Worm (Caenorhabditis elegans) whole organism, early embryonic: Measurements from ENCODE around the gene fbxa-176.

ENCODE experiments used
- ets-7 ChIP-seq: sonication (generic microtip); optimal IDR thresholded peaks from 2 replicates; lab custom pipeline; 2016; ENCODE audit warnings: missing genotype, missing genetic modification characterization, missing compliant biosample characterization
- pes-1 ChIP-seq: fragments of 200-800 bp; sonication (Bioruptor generic); IDR thresholded peaks from 2 replicates; pipeline ENCODE4 v1.3.6; 2022; ENCODE audit warnings: missing genetic modification reagents, missing genetic modification characterization, missing compliant biosample characterization

ce11 chrV:17532686-17533085 lies 16.8 kb upstream of the fbxa-176 start, which contains the start of gene C18D4.3:
- no peak for TF ChIP-seq ets-7 (tag; lab: Kevin White, UChicago)
- no peak for TF ChIP-seq pes-1
